Fruit fly (Drosophila melanogaster): ENCODE results near the gene Ndc1.
A peak's percentile ranks its signal among the peaks of the same experiment; 100 is the strongest.

Gene Ndc1

dm6 chr3R:23931095-23931728 lies 7.0 kb downstream of the Ndc1 start, which contains the start of the genes Rpt2 and CG13599 (continued):
- no peak for TF ChIP-seq onecut (GFP tag; IDR thresholded peaks at IDR 0.05)
- TF ChIP-seq HmgD (GFP tag; optimal IDR thresholded peaks at IDR 0.05): peak; percentile 22
- TF ChIP-seq CG13424 (tag; optimal IDR thresholded peaks at IDR 0.05): peak; percentile 33
- TF ChIP-seq CG15011 (GFP tag; optimal IDR thresholded peaks at IDR 0.05): no peak
- TF ChIP-seq CG2712 (tag; optimal IDR thresholded peaks at IDR 0.05): peak; percentile 46
- TF ChIP-seq CG2678 (tag; optimal IDR thresholded peaks at IDR 0.05): no peak
- TF ChIP-seq CG15514 (GFP tag; optimal IDR thresholded peaks at IDR 0.05): peak; percentile 50
- peak; percentile 43 for TF ChIP-seq Lhr (GFP tag; optimal IDR thresholded peaks at IDR 0.05)
- no peak for TF ChIP-seq Adf1 (GFP tag; IDR thresholded peaks at IDR 0.05)
- peak; percentile 72 for TF ChIP-seq stwl (tag; optimal IDR thresholded peaks at IDR 0.05)
- no peak for TF ChIP-seq chn (GFP tag; optimal IDR thresholded peaks at IDR 0.05)
- peak; percentile 37 for TF ChIP-seq grau (tag; optimal IDR thresholded peaks at IDR 0.05)
- TF ChIP-seq Mad (GFP tag; optimal IDR thresholded peaks at IDR 0.05): peak; percentile 14
- TF ChIP-seq Lim3 (GFP tag; IDR thresholded peaks at IDR 0.05): no peak
- TF ChIP-seq esg (GFP tag; conservative IDR thresholded peaks at IDR 0.05): no peak
- no peak for TF ChIP-seq NC2α (GFP tag; optimal IDR thresholded peaks at IDR 0.05)
- no peak for TF ChIP-seq wdn (GFP tag; IDR thresholded peaks at IDR 0.05)
- TF ChIP-seq CG5953 (GFP tag; IDR thresholded peaks at IDR 0.05): no peak
- TF ChIP-seq Dref (GFP tag; IDR thresholded peaks at IDR 0.05): peak; percentile 67
- no peak for TF ChIP-seq pros (GFP tag; optimal IDR thresholded peaks at IDR 0.05)
- no peak for TF ChIP-seq CG10366 (GFP tag; IDR thresholded peaks at IDR 0.05)
- no peak for TF ChIP-seq CG17612 (GFP tag; IDR thresholded peaks at IDR 0.05)
- TF ChIP-seq trem (tag; optimal IDR thresholded peaks at IDR 0.05): peak; percentile 85
- no peak for TF ChIP-seq crc (GFP tag; optimal IDR thresholded peaks at IDR 0.05)
- peak; percentile 27 for TF ChIP-seq CG17385 (GFP tag; optimal IDR thresholded peaks at IDR 0.05)
- no peak for TF ChIP-seq chm (GFP tag; IDR thresholded peaks at IDR 0.05)
- TF ChIP-seq CG7357 (GFP tag; IDR thresholded peaks at IDR 0.05): no peak
- no peak for TF ChIP-seq Hr3 (GFP tag; optimal IDR thresholded peaks at IDR 0.05)
- TF ChIP-seq Dbx (GFP tag; IDR thresholded peaks at IDR 0.05): no peak
- TF ChIP-seq ase (GFP tag; IDR thresholded peaks at IDR 0.05): no peak
- TF ChIP-seq Ets65A (GFP tag): no peak
- TF ChIP-seq grn (GFP tag; optimal IDR thresholded peaks at IDR 0.05): no peak
- peak; percentile 17 for TF ChIP-seq dmrt11E (tag; optimal IDR thresholded peaks at IDR 0.05)
- peak; percentile 5 for TF ChIP-seq nerfin-1 (tag; optimal IDR thresholded peaks at IDR 0.05)
- no peak for TF ChIP-seq CG18764 (GFP tag; optimal IDR thresholded peaks at IDR 0.05)
- no peak for TF ChIP-seq CG8944 (GFP tag; optimal IDR thresholded peaks at IDR 0.05)
- TF ChIP-seq bsh (GFP tag; optimal IDR thresholded peaks at IDR 0.05): no peak
- TF ChIP-seq CG2120 (GFP tag; optimal IDR thresholded peaks at IDR 0.05): peak; percentile 44
- no peak for TF ChIP-seq cwo (GFP tag; optimal IDR thresholded peaks at IDR 0.05)
- peak; percentile 50 for TF ChIP-seq CG30403 (GFP tag; optimal IDR thresholded peaks at IDR 0.05)
- no peak for TF ChIP-seq Dek (tag; optimal IDR thresholded peaks at IDR 0.05)
- TF ChIP-seq CG12659 (GFP tag; optimal IDR thresholded peaks at IDR 0.05): peak; percentile 70
- peak; percentile 40; the same call in 1 of the 3 replicates for TF ChIP-seq Doc3 (GFP tag; IDR thresholded peaks at IDR 0.05; ENCODE audit: partially characterized antibody)
